Fruit fly (Drosophila melanogaster) whole organism, prepupa: ENCODE results near the gene Amacr.

Experiments used
- CG10631 ChIP-seq: fragments of 200-800 bp; sonication (Bioruptor generic); optimal IDR thresholded peaks from 2 replicates; lab custom pipeline; 2016; ENCODE audit warnings: missing biosample characterization, missing genetic modification characterization
- CG11294 ChIP-seq: fragments of 200-800 bp; sonication (Bioruptor generic); IDR thresholded peaks from 2 replicates; pipeline ENCODE4 v1.3.6; 2022; ENCODE audit warnings: missing biosample characterization, missing genetic modification characterization
- CG11902 ChIP-seq: fragments of 200-800 bp; sonication (Bioruptor generic); optimal IDR thresholded peaks from 3 replicates; lab custom pipeline; 2016; ENCODE audit warnings: missing biosample characterization, missing genetic modification characterization
- CG15336 ChIP-seq: fragments of 200-800 bp; sonication (Bioruptor generic); IDR thresholded peaks from 2 replicates; pipeline ENCODE4 v1.3.6; 2022; ENCODE audit warnings: missing biosample characterization, missing genetic modification characterization
- CG1621 ChIP-seq: fragments of 200-800 bp; sonication (Bioruptor generic); optimal IDR thresholded peaks from 3 replicates; lab custom pipeline; 2018; ENCODE audit warnings: missing biosample characterization, mild to moderate bottlenecking, missing genetic modification characterization
- CG16779 ChIP-seq: fragments of 200-800 bp; sonication (Bioruptor generic); optimal IDR thresholded peaks from 3 replicates; lab custom pipeline; 2017; ENCODE audit warnings: missing biosample characterization, mild to moderate bottlenecking, missing genetic modification characterization
- CG3032 ChIP-seq: fragments of 200-800 bp; optimal IDR thresholded peaks from 2 replicates; lab custom pipeline; 2019; ENCODE audit warnings: missing biosample characterization, mild to moderate bottlenecking, missing genetic modification characterization, moderate library complexity
- CG31627 ChIP-seq: fragments of 200-800 bp; sonication (Bioruptor generic); optimal IDR thresholded peaks from 3 replicates; lab custom pipeline; 2016; ENCODE audit warnings: missing biosample characterization, missing genetic modification characterization
- CG32006 ChIP-seq: fragments of 200-800 bp; sonication (Bioruptor generic); optimal IDR thresholded peaks from 3 replicates; lab custom pipeline; 2017; ENCODE audit warnings: missing biosample characterization, mild to moderate bottlenecking, missing genetic modification characterization
- CG34406 ChIP-seq: fragments of 200-800 bp; sonication (Bioruptor generic); optimal IDR thresholded peaks from 3 replicates; lab custom pipeline; 2016; ENCODE audit warnings: missing biosample characterization, missing genetic modification characterization
- CG3919 ChIP-seq: fragments of 200-800 bp; sonication (Bioruptor generic); optimal IDR thresholded peaks from 3 replicates; lab custom pipeline; 2016; ENCODE audit warnings: missing biosample characterization, missing genetic modification characterization
- CG4318 ChIP-seq: fragments of 200-800 bp; sonication (Bioruptor generic); optimal IDR thresholded peaks from 3 replicates; lab custom pipeline; 2017; ENCODE audit warnings: missing biosample characterization, mild to moderate bottlenecking, missing genetic modification characterization
- CG6276 ChIP-seq: fragments of 200-800 bp; sonication (Bioruptor generic); optimal IDR thresholded peaks from 2 replicates; lab custom pipeline; 2017; ENCODE audit warnings: missing biosample characterization, mild to moderate bottlenecking, missing genetic modification characterization
- CG6808 ChIP-seq: fragments of 200-800 bp; sonication (Bioruptor generic); optimal IDR thresholded peaks from 3 replicates; lab custom pipeline; 2017; ENCODE audit warnings: missing biosample characterization, missing genetic modification characterization, mild to moderate bottlenecking, moderate library complexity, missing genetic modification reagents
- CG6854 ChIP-seq: fragments of 200-800 bp; sonication (Bioruptor generic); optimal IDR thresholded peaks from 2 replicates; lab custom pipeline; 2017; ENCODE audit warnings: missing biosample characterization, mild to moderate bottlenecking, missing genetic modification characterization
- CG7368 ChIP-seq: fragments of 200-800 bp; sonication (Bioruptor generic); optimal IDR thresholded peaks from 3 replicates; lab custom pipeline; 2016; ENCODE audit warnings: missing biosample characterization, missing genetic modification characterization
- CG8119 ChIP-seq: fragments of 200-800 bp; sonication (Bioruptor generic); IDR thresholded peaks from 3 replicates; pipeline ENCODE4 v1.3.6; 2022; ENCODE audit warnings: missing biosample characterization, missing genetic modification characterization
- CG8319 ChIP-seq: fragments of 200-800 bp; sonication (Bioruptor generic); optimal IDR thresholded peaks from 3 replicates; lab custom pipeline; 2016; ENCODE audit warnings: missing biosample characterization, missing genetic modification characterization
- CG8632 ChIP-seq: fragments of 200-800 bp; sonication (Bioruptor generic); optimal IDR thresholded peaks from 3 replicates; lab custom pipeline; 2016; ENCODE audit warnings: missing biosample characterization, missing genetic modification characterization
- CG9139 ChIP-seq: fragments of 200-800 bp; sonication (Bioruptor generic); optimal IDR thresholded peaks from 3 replicates; lab custom pipeline; 2017; ENCODE audit warnings: missing biosample characterization, mild to moderate bottlenecking, missing genetic modification characterization
- Eip75B ChIP-seq: fragments of 200-800 bp; sonication (Bioruptor generic); optimal IDR thresholded peaks from 3 replicates; lab custom pipeline; 2016; ENCODE audit warnings: missing biosample characterization, missing genetic modification characterization
- Eip78C ChIP-seq: fragments of 200-800 bp; sonication (Bioruptor generic); peaks from one replicate; lab custom pipeline; 2016; ENCODE audit warnings: missing biosample characterization, missing genetic modification characterization
- Eip93F ChIP-seq: fragments of 200-800 bp; sonication (Bioruptor generic); optimal IDR thresholded peaks from 2 replicates; lab custom pipeline; 2016; ENCODE audit warnings: missing biosample characterization, mild to moderate bottlenecking, missing genetic modification characterization
- Ets21C ChIP-seq: fragments of 200-800 bp; sonication (Bioruptor generic); optimal IDR thresholded peaks from 3 replicates; lab custom pipeline; 2016; ENCODE audit warnings: missing biosample characterization, missing genetic modification characterization
- Ets96B ChIP-seq: fragments of 200-800 bp; optimal IDR thresholded peaks from 2 replicates; lab custom pipeline; 2019; ENCODE audit warnings: missing biosample characterization, mild to moderate bottlenecking, missing genetic modification characterization, moderate library complexity
- Gug ChIP-seq: fragments of 200-800 bp; sonication (Bioruptor generic); IDR thresholded peaks from 2 replicates; pipeline ENCODE4 v1.3.6; 2022; ENCODE audit warnings: missing biosample characterization, missing genetic modification characterization
- Hr39 ChIP-seq: fragments of 200-800 bp; sonication (Bioruptor generic); optimal IDR thresholded peaks from 2 replicates; lab custom pipeline; 2016; ENCODE audit warnings: missing biosample characterization, missing genetic modification characterization
- Hr4 ChIP-seq: fragments of 200-800 bp; sonication (Bioruptor generic); optimal IDR thresholded peaks from 3 replicates; lab custom pipeline; 2016; ENCODE audit warnings: missing biosample characterization, missing genetic modification characterization
- Lpt ChIP-seq: fragments of 200-800 bp; sonication (Bioruptor generic); optimal IDR thresholded peaks from 3 replicates; lab custom pipeline; 2016; ENCODE audit warnings: missing biosample characterization, missing genetic modification characterization
- Met ChIP-seq: fragments of 200-800 bp; sonication (Bioruptor generic); optimal IDR thresholded peaks from 3 replicates; lab custom pipeline; 2016; ENCODE audit warnings: missing biosample characterization, missing genetic modification characterization
- Smox ChIP-seq: fragments of 200-800 bp; sonication (Bioruptor generic); optimal IDR thresholded peaks from 3 replicates; lab custom pipeline; 2016; ENCODE audit warnings: missing biosample characterization, missing genetic modification characterization
- Sox102F ChIP-seq: fragments of 200-800 bp; sonication (Bioruptor generic); optimal IDR thresholded peaks from 2 replicates; lab custom pipeline; 2016; ENCODE audit warnings: missing biosample characterization, mild to moderate bottlenecking, missing genetic modification characterization
- Sox14 ChIP-seq: fragments of 200-800 bp; sonication (Bioruptor generic); optimal IDR thresholded peaks from 3 replicates; lab custom pipeline; 2016; ENCODE audit warnings: missing biosample characterization, missing genetic modification characterization
- Sox15 ChIP-seq: fragments of 200-800 bp; sonication (Bioruptor generic); optimal IDR thresholded peaks from 3 replicates; lab custom pipeline; 2016; ENCODE audit warnings: missing biosample characterization, missing genetic modification characterization
- achi ChIP-seq: fragments of 200-800 bp; sonication (Bioruptor generic); optimal IDR thresholded peaks from 3 replicates; lab custom pipeline; 2016; ENCODE audit warnings: missing biosample characterization, missing genetic modification characterization
- cyc ChIP-seq: fragments of 200-800 bp; sonication (Bioruptor generic); optimal IDR thresholded peaks from 3 replicates; lab custom pipeline; 2016; ENCODE audit warnings: missing biosample characterization, missing genetic modification characterization
- dac ChIP-seq: fragments of 200-800 bp; sonication (Bioruptor generic); optimal IDR thresholded peaks from 2 replicates; lab custom pipeline; 2017; ENCODE audit warnings: missing biosample characterization, mild to moderate bottlenecking, missing genetic modification characterization
- dsx ChIP-seq: fragments of 200-800 bp; optimal IDR thresholded peaks from 3 replicates; lab custom pipeline; 2019; ENCODE audit warnings: missing biosample characterization, mild to moderate bottlenecking, missing genetic modification characterization, moderate library complexity; ENCODE audit not compliant: poor library complexity, severe bottlenecking
- eg ChIP-seq: fragments of 200-800 bp; sonication (Bioruptor generic); IDR thresholded peaks from 3 replicates; pipeline ENCODE4 v1.3.6; 2022; ENCODE audit warnings: missing biosample characterization, missing genetic modification characterization
- esn ChIP-seq: fragments of 200-800 bp; sonication (Bioruptor generic); optimal IDR thresholded peaks from 2 replicates; lab custom pipeline; 2016; ENCODE audit warnings: missing biosample characterization, mild to moderate bottlenecking, missing genetic modification characterization, moderate library complexity
- fd59A ChIP-seq: fragments of 200-800 bp; sonication (Bioruptor generic); optimal IDR thresholded peaks from 2 replicates; lab custom pipeline; 2017; ENCODE audit warnings: missing biosample characterization, mild to moderate bottlenecking, missing genetic modification characterization, missing genetic modification reagents
- fd85E ChIP-seq: fragments of 200-800 bp; sonication (Bioruptor generic); optimal IDR thresholded peaks from 3 replicates; lab custom pipeline; 2016; ENCODE audit warnings: missing biosample characterization, missing genetic modification characterization
- fkh ChIP-seq: fragments of 200-800 bp; sonication (Bioruptor generic); optimal IDR thresholded peaks from 3 replicates; lab custom pipeline; 2017; ENCODE audit warnings: missing biosample characterization, mild to moderate bottlenecking, missing genetic modification characterization, moderate library complexity
- lz ChIP-seq: fragments of 200-800 bp; sonication (Bioruptor generic); optimal IDR thresholded peaks from 3 replicates; lab custom pipeline; 2016; ENCODE audit warnings: missing biosample characterization, missing genetic modification characterization
- net ChIP-seq: fragments of 200-800 bp; sonication (Bioruptor generic); optimal IDR thresholded peaks from 3 replicates; lab custom pipeline; 2016; ENCODE audit warnings: missing biosample characterization, missing genetic modification characterization
- pdm3 ChIP-seq: fragments of 200-800 bp; sonication (Bioruptor generic); optimal IDR thresholded peaks from 3 replicates; lab custom pipeline; 2016; ENCODE audit warnings: missing biosample characterization, missing genetic modification characterization
- salr ChIP-seq, 2 experiments: fragments of 200-800 bp; sonication (Bioruptor generic); optimal IDR thresholded peaks; 3 replicates each; lab custom pipeline; 2016 to 2018; ENCODE audit warnings: missing biosample characterization in 2 of 2, missing genetic modification characterization in 2 of 2, mild to moderate bottlenecking in 1 of 2
- ss ChIP-seq, 2 experiments: fragments of 200-800 bp; sonication (Bioruptor generic); optimal IDR thresholded peaks; 2 replicates in 1 of 2; 3 replicates in 1 of 2; lab custom pipeline; 2017 to 2018; ENCODE audit warnings: mild to moderate bottlenecking in 2 of 2, missing biosample characterization in 2 of 2, missing genetic modification characterization in 2 of 2, moderate library complexity in 1 of 2
- svp ChIP-seq: fragments of 200-800 bp; sonication (Bioruptor generic); peaks from one replicate; lab custom pipeline; 2016; ENCODE audit warnings: missing biosample characterization, missing genetic modification characterization
- topi ChIP-seq: fragments of 200-800 bp; sonication (Bioruptor generic); optimal IDR thresholded peaks from 3 replicates; lab custom pipeline; 2016; ENCODE audit warnings: missing biosample characterization, missing genetic modification characterization
- vri ChIP-seq: fragments of 200-800 bp; sonication (Bioruptor generic); optimal IDR thresholded peaks from 3 replicates; lab custom pipeline; 2016; ENCODE audit warnings: missing biosample characterization, mild to moderate bottlenecking, missing genetic modification characterization

The Amacr gene

DNA sequence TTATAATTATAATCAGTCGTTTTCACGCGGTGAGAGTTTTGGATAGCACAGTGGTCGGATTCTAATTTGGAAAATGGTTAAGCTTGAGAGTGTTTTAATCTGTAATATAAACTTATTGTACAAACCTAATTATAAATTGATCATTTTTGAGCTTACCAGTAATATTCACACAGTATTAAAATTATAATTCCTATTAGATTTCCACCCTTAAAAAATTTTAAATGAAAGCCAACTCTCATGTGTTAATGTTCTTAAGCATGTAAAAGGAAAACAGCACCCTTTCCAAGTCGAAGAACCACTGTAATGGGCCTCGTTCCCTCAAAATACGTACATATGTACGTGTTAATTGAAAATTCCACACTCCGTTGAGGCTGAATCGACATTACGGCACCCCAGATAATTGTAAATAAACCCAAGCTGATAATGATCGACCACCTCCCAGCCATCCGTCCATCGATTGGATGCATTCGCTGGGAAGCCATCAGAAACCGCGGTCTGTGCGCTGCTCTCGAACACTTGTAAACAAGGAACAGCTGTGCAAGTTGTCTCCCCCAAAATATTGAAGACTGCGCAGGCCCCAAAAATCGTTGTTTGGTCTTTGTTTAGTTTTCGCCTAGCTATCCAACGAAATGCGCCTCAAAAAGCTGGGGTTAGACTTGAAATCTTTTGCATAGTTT, 7.8 kb upstream of the Amacr start:
- peak; percentile 43 for TF ChIP-seq fkh
- TF ChIP-seq esn (GFP tag; lab: Kevin White, UChicago), result peak; percentile 78
- no peak for TF ChIP-seq net (GFP tag; lab: Kevin White, UChicago)
- peak; percentile 17 for TF ChIP-seq Hr4
- TF ChIP-seq Sox15 (GFP tag; lab: Kevin White, UChicago), result peak; percentile 29
- TF ChIP-seq Sox102F (GFP tag; lab: Kevin White, UChicago), result peak; percentile 74
- no peak for TF ChIP-seq CG6808 (GFP tag; lab: Kevin White, UChicago)
- TF ChIP-seq CG9139 (GFP tag; lab: Kevin White, UChicago), result no peak
- TF ChIP-seq topi (GFP tag; lab: Kevin White, UChicago), result peak; percentile 75
- TF ChIP-seq Gug (GFP tag; lab: Robert Waterston, UW), result peak; percentile 41
- TF ChIP-seq CG8319 (GFP tag; lab: Kevin White, UChicago), result no peak
- peak; percentile 15; the same call in 1 of the 3 replicates for TF ChIP-seq CG8119 (GFP tag; lab: Robert Waterston, UW)
- TF ChIP-seq fd59A, result no peak
- TF ChIP-seq achi, result peak; percentile 57
- TF ChIP-seq svp (GFP tag; lab: Kevin White, UChicago), result peak; percentile 96
- TF ChIP-seq CG6854 (GFP tag; lab: Kevin White, UChicago), result no peak
- peak; percentile 50 for TF ChIP-seq vri (GFP tag; lab: Kevin White, UChicago)
- TF ChIP-seq CG6276, result peak; percentile 17
- TF ChIP-seq lz (GFP tag; lab: Kevin White, UChicago), result peak; percentile 67
- TF ChIP-seq CG11902 (GFP tag; lab: Kevin White, UChicago), result peak; percentile 44
- peak; percentile 73 for TF ChIP-seq Hr39
- no peak for TF ChIP-seq eg (GFP tag; lab: Robert Waterston, UW)
- TF ChIP-seq Ets21C (GFP tag; lab: Kevin White, UChicago), result peak; percentile 71
- peak; percentile 57 for TF ChIP-seq CG34406 (GFP tag; lab: Kevin White, UChicago)
- TF ChIP-seq CG10631 (GFP tag; lab: Kevin White, UChicago), result peak; percentile 17
- peak; percentile 31 for TF ChIP-seq Sox14 (GFP tag; lab: Kevin White, UChicago)
- no peak for TF ChIP-seq dsx (GFP tag; lab: Kevin White, UChicago)
- TF ChIP-seq dac (GFP tag; lab: Kevin White, UChicago), result no peak
- TF ChIP-seq Met (GFP tag; lab: Kevin White, UChicago), result peak; percentile 76
- TF ChIP-seq Eip93F (GFP tag; lab: Kevin White, UChicago), result peak; percentile 26
- peak; percentile 52 for TF ChIP-seq CG3919 (GFP tag; lab: Kevin White, UChicago)
- TF ChIP-seq CG32006 (GFP tag; lab: Kevin White, UChicago), result peak; percentile 33
- no peak for TF ChIP-seq salr (GFP tag; optimal IDR thresholded peaks at IDR 0.05; lab: Kevin White, UChicago)
- peak; percentile 48 for TF ChIP-seq Eip75B
- peak; percentile 55 for TF ChIP-seq pdm3 (GFP tag; lab: Kevin White, UChicago)
- no peak for TF ChIP-seq CG8632 (GFP tag; lab: Kevin White, UChicago)
- TF ChIP-seq Lpt, result no peak
- no peak for TF ChIP-seq fd85E (GFP tag; lab: Kevin White, UChicago)
- TF ChIP-seq CG16779 (tag; lab: Kevin White, UChicago), result no peak
- peak; percentile 80 for TF ChIP-seq Eip78C (GFP tag; lab: Kevin White, UChicago)
- no peak for TF ChIP-seq Ets96B (tag; lab: Kevin White, UChicago)
- TF ChIP-seq CG31627 (GFP tag; lab: Kevin White, UChicago), result peak; percentile 66
- TF ChIP-seq cyc (GFP tag; lab: Kevin White, UChicago), result peak; percentile 65
- no peak for TF ChIP-seq ss (GFP tag; optimal IDR thresholded peaks at IDR 0.05; lab: Kevin White, UChicago)
- no peak for TF ChIP-seq CG1621 (tag; lab: Kevin White, UChicago)
- no peak for TF ChIP-seq CG11294
- no peak for TF ChIP-seq CG3032 (tag; lab: Kevin White, UChicago)
- peak; percentile 32; the same call in 1 of the 2 replicates for TF ChIP-seq CG15336 (GFP tag; lab: Robert Waterston, UW)
- peak; percentile 7 for TF ChIP-seq CG4318 (GFP tag; lab: Kevin White, UChicago)
- peak; percentile 69 for TF ChIP-seq Smox (GFP tag; lab: Kevin White, UChicago)
- no peak for TF ChIP-seq CG7368
